Worm (Caenorhabditis elegans) whole organism, L4 larva: ENCODE data around the gene Y40B10A.11.

Experiments used
- nhr-11 ChIP-seq: fragments of 150-350 bp; optimal IDR thresholded peaks from 2 replicates; lab custom pipeline; 2014; ENCODE audit warnings: missing biosample characterization, missing genetic modification characterization
- skn-1 ChIP-seq: fragments of 150-350 bp; optimal IDR thresholded peaks from 2 replicates; lab custom pipeline; 2014; ENCODE audit warnings: missing biosample characterization, missing genetic modification characterization

ce11 chrV:2045956-2046355, 5.5 kb downstream of the Y40B10A.11 start, which contains the start of gene Y40B10A.5:
- TF ChIP-seq skn-1 (tag; lab: Kevin White, UChicago) (no peak), nhr-11 (no peak)
